Fruit fly (Drosophila melanogaster) whole organism, embryonic: Measurements from ENCODE around the gene SIFaR.

ENCODE experiments used
- Atf-2 ChIP-seq: fragments of 200-800 bp; sonication (Bioruptor generic); optimal IDR thresholded peaks from 2 replicates; lab custom pipeline; 2016; ENCODE audit warnings: missing biosample characterization, missing genetic modification characterization
- Atf6 ChIP-seq: fragments of 200-800 bp; sonication (Bioruptor generic); IDR thresholded peaks from 2 replicates; pipeline ENCODE4 v1.3.6; 2022; ENCODE audit warnings: missing biosample characterization, missing genetic modification characterization
- Awh ChIP-seq: fragments of 200-800 bp; sonication (Bioruptor generic); IDR thresholded peaks from 2 replicates; pipeline ENCODE4, ENCODE4 v1.3.6; 2022; ENCODE audit warnings: missing biosample characterization, missing genetic modification characterization
- CG13123 ChIP-seq: fragments of 200-800 bp; sonication (Bioruptor generic); optimal IDR thresholded peaks from 2 replicates; lab custom pipeline; 2016; ENCODE audit warnings: missing biosample characterization, missing genetic modification characterization
- CG13296 ChIP-seq: fragments of 200-800 bp; sonication (Bioruptor generic); optimal IDR thresholded peaks from 3 replicates; lab custom pipeline; 2018; ENCODE audit warnings: missing biosample characterization, mild to moderate bottlenecking, missing genetic modification characterization
- CG1602 ChIP-seq: fragments of 200-800 bp; sonication (Bioruptor generic); optimal IDR thresholded peaks from 3 replicates; lab custom pipeline; 2016; ENCODE audit warnings: missing biosample characterization, missing genetic modification characterization
- CG1647 ChIP-seq: fragments of 200-800 bp; sonication (Bioruptor generic); optimal IDR thresholded peaks from 3 replicates; lab custom pipeline; 2016; ENCODE audit warnings: missing biosample characterization, missing genetic modification characterization
- CG17802 ChIP-seq: fragments of 200-800 bp; sonication (Bioruptor generic); optimal IDR thresholded peaks from 2 replicates; lab custom pipeline; 2018; ENCODE audit warnings: missing biosample characterization, mild to moderate bottlenecking, missing genetic modification characterization, moderate library complexity
- CG18262 ChIP-seq: fragments of 200-800 bp; optimal IDR thresholded peaks from 3 replicates; lab custom pipeline; 2019; ENCODE audit warnings: missing biosample characterization, mild to moderate bottlenecking, missing genetic modification characterization, moderate library complexity
- CG2199 ChIP-seq: fragments of 200-800 bp; sonication (Bioruptor generic); IDR thresholded peaks from 3 replicates; pipeline ENCODE4 v1.3.6; 2022; ENCODE audit warnings: missing biosample characterization, missing genetic modification characterization
- CG34422 ChIP-seq: fragments of 200-800 bp; sonication (Bioruptor generic); IDR thresholded peaks from 3 replicates; pipeline ENCODE4 v1.3.6; 2022; ENCODE audit warnings: missing biosample characterization, missing genetic modification characterization
- CG4360 ChIP-seq: fragments of 200-800 bp; sonication (Bioruptor generic); IDR thresholded peaks from 2 replicates; pipeline ENCODE4 v1.3.6; 2022; ENCODE audit warnings: missing biosample characterization, missing genetic modification characterization
- CG4424 ChIP-seq: fragments of 200-800 bp; sonication (Bioruptor generic); optimal IDR thresholded peaks from 3 replicates; lab custom pipeline; 2016; ENCODE audit warnings: missing biosample characterization, missing genetic modification characterization
- CG4820 ChIP-seq: fragments of 200-800 bp; sonication (Bioruptor generic); optimal IDR thresholded peaks from 3 replicates; lab custom pipeline; 2016; ENCODE audit warnings: missing biosample characterization, missing genetic modification characterization
- CG5953 ChIP-seq: fragments of 200-800 bp; sonication (Bioruptor generic); IDR thresholded peaks from 2 replicates; pipeline ENCODE4 v1.3.6; 2022; ENCODE audit warnings: missing biosample characterization, missing genetic modification characterization
- CG6765 ChIP-seq: fragments of 200-800 bp; sonication (Bioruptor generic); optimal IDR thresholded peaks from 3 replicates; lab custom pipeline; 2017; ENCODE audit warnings: missing biosample characterization, mild to moderate bottlenecking, missing genetic modification characterization
- CG8290 ChIP-seq, 3 experiments: fragments of 200-800 bp; sonication (Bioruptor generic); optimal IDR thresholded peaks; 2 replicates each; lab custom pipeline; 2016 to 2019; ENCODE audit warnings: missing biosample characterization in 3 of 3, missing genetic modification characterization in 3 of 3, mild to moderate bottlenecking in 2 of 3, moderate library complexity in 1 of 3
- CG9437 ChIP-seq: fragments of 200-800 bp; sonication (Bioruptor generic); optimal IDR thresholded peaks from 2 replicates; lab custom pipeline; 2018; ENCODE audit warnings: missing biosample characterization, mild to moderate bottlenecking, missing genetic modification characterization
- CG9609 ChIP-seq: fragments of 200-800 bp; sonication (Bioruptor generic); optimal IDR thresholded peaks from 3 replicates; lab custom pipeline; 2016; ENCODE audit warnings: missing biosample characterization, missing genetic modification characterization
- CG9932 ChIP-seq: fragments of 200-800 bp; sonication (Bioruptor generic); IDR thresholded peaks from 2 replicates; pipeline ENCODE4 v1.3.6; 2022; ENCODE audit warnings: missing biosample characterization, missing genetic modification characterization
- Dad ChIP-seq: fragments of 200-800 bp; sonication (Bioruptor generic); optimal IDR thresholded peaks from 3 replicates; lab custom pipeline; 2016; ENCODE audit warnings: missing biosample characterization, missing genetic modification characterization
- Dfd ChIP-seq, 2 experiments: fragments of >200 bp; optimal IDR thresholded peaks; 2 replicates each; lab custom pipeline; 2017; ENCODE audit warnings: missing biosample characterization in 2 of 2, missing genetic modification characterization in 2 of 2
- Ets65A ChIP-seq: fragments of 200-800 bp; sonication (Bioruptor generic); peaks from one replicate; lab custom pipeline; 2016; ENCODE audit warnings: missing biosample characterization, missing genetic modification characterization
- HmgD ChIP-seq: fragments of 200-800 bp; sonication (Bioruptor generic); optimal IDR thresholded peaks from 3 replicates; lab custom pipeline; 2016; ENCODE audit warnings: missing biosample characterization, missing genetic modification characterization
- Hmx ChIP-seq: fragments of 200-800 bp; sonication (Bioruptor generic); optimal IDR thresholded peaks from 2 replicates; lab custom pipeline; 2016; ENCODE audit warnings: missing biosample characterization, missing genetic modification characterization
- Hr78 ChIP-seq, 2 experiments: fragments of 200-800 bp in 1 of 2; fragments of >200 bp in 1 of 2; sonication (Bioruptor generic) in 1 of 2; optimal IDR thresholded peaks; 2 replicates each; lab custom pipeline; 2017 to 2019; ENCODE audit warnings: missing biosample characterization in 2 of 2, missing genetic modification characterization in 2 of 2, mild to moderate bottlenecking in 1 of 2, moderate library complexity in 1 of 2
- Ptx1 ChIP-seq: fragments of 200-800 bp; sonication (Bioruptor generic); IDR thresholded peaks from 2 replicates; pipeline ENCODE4 v1.3.6; 2022; ENCODE audit warnings: missing biosample characterization, missing genetic modification characterization
- Rfx ChIP-seq: fragments of 200-800 bp; sonication (Bioruptor generic); IDR thresholded peaks from 2 replicates; pipeline ENCODE4 v1.3.6; 2022; ENCODE audit warnings: missing biosample characterization, missing genetic modification characterization
- Sox102F ChIP-seq: fragments of 200-800 bp; sonication (Bioruptor generic); optimal IDR thresholded peaks from 2 replicates; lab custom pipeline; 2018; ENCODE audit warnings: missing biosample characterization, mild to moderate bottlenecking, missing genetic modification characterization, moderate library complexity
- Xrp1 ChIP-seq: fragments of 200-800 bp; sonication (Bioruptor generic); IDR thresholded peaks from 2 replicates; pipeline ENCODE4 v1.3.6; 2022; ENCODE audit warnings: missing biosample characterization, missing genetic modification characterization
- amos ChIP-seq: fragments of 200-800 bp; sonication (Bioruptor generic); IDR thresholded peaks from 2 replicates; pipeline ENCODE4 v1.3.6; 2022; ENCODE audit warnings: missing biosample characterization, missing genetic modification characterization; ENCODE audit not compliant: partially characterized antibody
- ap ChIP-seq: fragments of 200-800 bp; sonication (Bioruptor generic); IDR thresholded peaks from 2 replicates; pipeline ENCODE4 v1.3.6; 2022; ENCODE audit warnings: missing biosample characterization, missing genetic modification characterization
- bsh ChIP-seq, 2 experiments: fragments of 200-800 bp; sonication (Bioruptor generic); optimal IDR thresholded peaks; 2 replicates each; lab custom pipeline; 2017 to 2018; ENCODE audit warnings: mild to moderate bottlenecking in 2 of 2, missing biosample characterization in 2 of 2, missing genetic modification characterization in 2 of 2, moderate library complexity in 1 of 2
- cato ChIP-seq: fragments of 200-800 bp; sonication (Bioruptor generic); optimal IDR thresholded peaks from 2 replicates; lab custom pipeline; 2016; ENCODE audit warnings: missing biosample characterization, missing genetic modification characterization, borderline replicate concordance
- ci ChIP-seq: fragments of 200-800 bp; sonication (Bioruptor generic); IDR thresholded peaks from 3 replicates; pipeline ENCODE4 v1.3.6; 2022; ENCODE audit warnings: missing biosample characterization, missing genetic modification characterization
- danr ChIP-seq: fragments of 200-800 bp; sonication (Bioruptor generic); IDR thresholded peaks from 2 replicates; pipeline ENCODE4 v1.3.6; 2022; ENCODE audit warnings: missing biosample characterization, missing genetic modification characterization
- dmrt99B ChIP-seq: fragments of 200-800 bp; sonication (Bioruptor generic); optimal IDR thresholded peaks from 2 replicates; lab custom pipeline; 2018; ENCODE audit warnings: missing biosample characterization, mild to moderate bottlenecking, missing genetic modification characterization, moderate library complexity
- en ChIP-seq: fragments of 200-800 bp; sonication (Bioruptor generic); optimal IDR thresholded peaks from 2 replicates; lab custom pipeline; 2016; ENCODE audit warnings: missing biosample characterization, missing genetic modification characterization
- gce ChIP-seq: fragments of 200-800 bp; sonication (Bioruptor generic); IDR thresholded peaks from 3 replicates; pipeline ENCODE4 v1.3.6; 2022; ENCODE audit warnings: missing biosample characterization, missing genetic modification characterization
- gsb-n ChIP-seq: fragments of 200-800 bp; sonication (Bioruptor generic); optimal IDR thresholded peaks from 3 replicates; lab custom pipeline; 2018; ENCODE audit warnings: missing biosample characterization, mild to moderate bottlenecking, missing genetic modification characterization
- hkb ChIP-seq, 2 experiments: fragments of 200-800 bp in 1 of 2; fragments of >200 bp in 1 of 2; sonication (Bioruptor generic) in 1 of 2; IDR thresholded peaks in 1 of 2; optimal IDR thresholded peaks in 1 of 2; 2 replicates each; pipeline versions ENCODE4 v1.3.6 to Lab custom; 2017 to 2022; ENCODE audit warnings: missing biosample characterization in 1 of 2, missing genetic modification characterization in 1 of 2
- peb ChIP-seq: fragments of 200-800 bp; sonication (Bioruptor generic); IDR thresholded peaks from 2 replicates; pipeline ENCODE4 v1.3.6; 2022; ENCODE audit warnings: missing biosample characterization, missing genetic modification characterization
- phol ChIP-seq: fragments of 200-800 bp; sonication (Bioruptor generic); optimal IDR thresholded peaks from 3 replicates; lab custom pipeline; 2018; ENCODE audit warnings: missing biosample characterization, mild to moderate bottlenecking, missing genetic modification characterization, moderate library complexity
- psq ChIP-seq: fragments of 200-800 bp; sonication (Bioruptor generic); optimal IDR thresholded peaks from 2 replicates; lab custom pipeline; 2017; ENCODE audit warnings: missing biosample characterization, missing genetic modification characterization
- rib ChIP-seq: fragments of 200-800 bp; sonication (Bioruptor generic); IDR thresholded peaks from 2 replicates; pipeline ENCODE4 v1.3.6; 2022; ENCODE audit warnings: missing biosample characterization, missing genetic modification characterization
- sim ChIP-seq: fragments of 200-800 bp; sonication (Bioruptor generic); IDR thresholded peaks from 2 replicates; pipeline ENCODE4 v1.3.6; 2022; ENCODE audit warnings: missing biosample characterization, missing genetic modification characterization
- sug ChIP-seq: fragments of 200-800 bp; optimal IDR thresholded peaks from 2 replicates; lab custom pipeline; 2019; ENCODE audit warnings: missing biosample characterization, mild to moderate bottlenecking, missing genetic modification characterization, moderate library complexity
- vfl ChIP-seq: fragments of 200-800 bp; sonication (Bioruptor generic); optimal IDR thresholded peaks from 2 replicates; lab custom pipeline; 2016; ENCODE audit warnings: missing biosample characterization, missing genetic modification characterization
- yki ChIP-seq: fragments of >200 bp; optimal IDR thresholded peaks from 3 replicates; lab custom pipeline; 2018
- z ChIP-seq: fragments of 200-800 bp; sonication (Bioruptor generic); IDR thresholded peaks from 3 replicates; pipeline ENCODE4 v1.3.6; 2022; ENCODE audit warnings: missing biosample characterization, missing genetic modification characterization
- zen2 ChIP-seq: fragments of 200-800 bp; sonication (Bioruptor generic); IDR thresholded peaks from 3 replicates; pipeline ENCODE4 v1.3.6; 2022; ENCODE audit warnings: missing biosample characterization, missing genetic modification characterization; ENCODE audit not compliant: partially characterized antibody
- zf30C ChIP-seq: fragments of 200-800 bp; sonication (Bioruptor generic); optimal IDR thresholded peaks from 3 replicates; lab custom pipeline; 2018; ENCODE audit warnings: missing biosample characterization, mild to moderate bottlenecking, missing genetic modification characterization

Gene SIFaR

DNA sequence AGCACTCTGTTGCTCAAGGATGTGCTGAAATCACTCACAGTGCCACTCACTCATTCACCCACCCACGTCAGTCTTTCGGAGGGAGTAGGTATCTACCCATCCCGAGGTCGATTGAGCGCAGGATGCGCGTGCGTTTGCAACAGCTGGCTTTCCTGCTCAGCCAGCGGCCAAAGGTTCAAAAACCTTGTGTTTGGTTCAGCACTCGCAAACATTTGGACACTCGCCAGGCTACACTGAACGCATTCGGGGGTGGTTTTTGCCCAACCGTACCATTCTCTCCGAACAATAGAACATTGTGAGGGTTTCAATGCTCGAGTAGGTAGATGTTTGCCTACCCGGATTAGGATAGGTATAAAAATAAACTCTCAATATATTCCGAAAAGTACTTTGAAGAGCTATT is 1.2 kb upstream of the SIFaR start (continued):
- TF ChIP-seq gce (GFP tag; lab: Robert Waterston, UW) (no peak), CG13123 (GFP tag; lab: Kevin White, UChicago) (no peak), bsh (GFP tag; optimal IDR thresholded peaks at IDR 0.05; lab: Kevin White, UChicago) (no peak), sug (tag; lab: Kevin White, UChicago) (no peak), ci (GFP tag; lab: Robert Waterston, UW) (peak; percentile 55; the same call in 1 of the 3 replicates), CG2199 (peak; percentile 69; the same call in 1 of the 3 replicates), CG1647 (GFP tag; lab: Kevin White, UChicago) (no peak), danr (GFP tag; lab: Robert Waterston, UW) (no peak), yki (lab: Kevin White, UChicago) (no peak), sim (no peak), CG1602 (GFP tag; lab: Kevin White, UChicago) (no peak), z (peak; percentile 96), CG34422 (GFP tag; lab: Robert Waterston, UW) (no peak), Dad (no peak), dmrt99B (no peak), Awh (GFP tag; lab: Robert Waterston, UW) (0 out of 2 replicates have a peak, but pooled peaks have one; percentile 14), ap (GFP tag; lab: Robert Waterston, UW) (no peak), vfl (GFP tag; lab: Kevin White, UChicago) (no peak), Sox102F (GFP tag; lab: Kevin White, UChicago) (no peak), hkb (optimal IDR thresholded peaks at IDR 0.05; lab: Kevin White, UChicago) (no peak), hkb (GFP tag; IDR thresholded peaks at IDR 0.05; lab: Robert Waterston, UW) (no peak), CG5953 (GFP tag; lab: Robert Waterston, UW) (no peak), CG13296 (GFP tag; lab: Kevin White, UChicago) (no peak), CG9932 (GFP tag; lab: Robert Waterston, UW) (no peak), Xrp1 (no peak), Atf6 (GFP tag; lab: Robert Waterston, UW) (no peak), CG4820 (GFP tag; lab: Kevin White, UChicago) (no peak), Rfx (GFP tag; lab: Robert Waterston, UW) (0 out of 2 replicates have a peak, but pooled peaks have one; percentile 32), psq (GFP tag; lab: Kevin White, UChicago) (no peak), peb (GFP tag; lab: Robert Waterston, UW) (no peak), Ptx1 (GFP tag; lab: Robert Waterston, UW) (no peak), en (no peak), amos (GFP tag; lab: Robert Waterston, UW) (peak; percentile 16; the same call in 1 of the 2 replicates), Ets65A (GFP tag; lab: Kevin White, UChicago) (peak; percentile 46), gsb-n (tag; lab: Kevin White, UChicago) (no peak), CG8290 (GFP tag; optimal IDR thresholded peaks at IDR 0.05; lab: Kevin White, UChicago) (no peak), CG8290 (tag; optimal IDR thresholded peaks at IDR 0.05; lab: Kevin White, UChicago) (peak in 1 of 2 experiments; percentile 49), Hr78 (GFP tag; optimal IDR thresholded peaks at IDR 0.05; lab: Kevin White, UChicago) (no peak), CG6765 (no peak), zen2 (GFP tag; lab: Robert Waterston, UW) (no peak; the same call in 2 of the 3 replicates), CG18262 (tag; lab: Kevin White, UChicago) (no peak), cato (GFP tag; lab: Kevin White, UChicago) (no peak), CG4360 (GFP tag; lab: Robert Waterston, UW) (no peak), HmgD (GFP tag; lab: Kevin White, UChicago) (no peak), rib (GFP tag; lab: Robert Waterston, UW) (0 out of 2 replicates have a peak, but pooled peaks have one; percentile 10), CG17802 (tag; lab: Kevin White, UChicago) (no peak), CG4424 (GFP tag; lab: Kevin White, UChicago) (no peak), CG9609 (no peak), CG9437 (GFP tag; lab: Kevin White, UChicago) (no peak), Atf-2 (GFP tag; lab: Kevin White, UChicago) (no peak), Dfd (GFP tag; optimal IDR thresholded peaks at IDR 0.05; lab: Kevin White, UChicago) (no peak), phol (tag; lab: Kevin White, UChicago) (no peak), Hmx (no peak), zf30C (GFP tag; lab: Kevin White, UChicago) (peak; percentile 93)
